Fruit fly (Drosophila melanogaster) whole organism, prepupa: ENCODE measurements around the gene CG8176.

Experiments used
- Blimp-1 ChIP-seq: fragments of 200-800 bp; sonication (Bioruptor generic); optimal IDR thresholded peaks from 3 replicates; lab custom pipeline; 2017; ENCODE audit warnings: missing biosample characterization, missing genetic modification characterization, mild to moderate bottlenecking, moderate library complexity, missing genetic modification reagents
- CG8319 ChIP-seq: fragments of 200-800 bp; sonication (Bioruptor generic); optimal IDR thresholded peaks from 3 replicates; lab custom pipeline; 2016; ENCODE audit warnings: missing biosample characterization, missing genetic modification characterization
- CG9139 ChIP-seq: fragments of 200-800 bp; sonication (Bioruptor generic); optimal IDR thresholded peaks from 3 replicates; lab custom pipeline; 2017; ENCODE audit warnings: missing biosample characterization, mild to moderate bottlenecking, missing genetic modification characterization
- Hr39 ChIP-seq: fragments of 200-800 bp; sonication (Bioruptor generic); optimal IDR thresholded peaks from 2 replicates; lab custom pipeline; 2016; ENCODE audit warnings: missing biosample characterization, missing genetic modification characterization
- Met ChIP-seq: fragments of 200-800 bp; sonication (Bioruptor generic); optimal IDR thresholded peaks from 3 replicates; lab custom pipeline; 2016; ENCODE audit warnings: missing biosample characterization, missing genetic modification characterization
- Sox102F ChIP-seq: fragments of 200-800 bp; sonication (Bioruptor generic); optimal IDR thresholded peaks from 2 replicates; lab custom pipeline; 2016; ENCODE audit warnings: missing biosample characterization, mild to moderate bottlenecking, missing genetic modification characterization
- cyc ChIP-seq: fragments of 200-800 bp; sonication (Bioruptor generic); optimal IDR thresholded peaks from 3 replicates; lab custom pipeline; 2016; ENCODE audit warnings: missing biosample characterization, missing genetic modification characterization
- dsx ChIP-seq: fragments of 200-800 bp; optimal IDR thresholded peaks from 3 replicates; lab custom pipeline; 2019; ENCODE audit warnings: missing biosample characterization, mild to moderate bottlenecking, missing genetic modification characterization, moderate library complexity; ENCODE audit not compliant: poor library complexity, severe bottlenecking
- eg ChIP-seq: fragments of 200-800 bp; sonication (Bioruptor generic); IDR thresholded peaks from 3 replicates; pipeline ENCODE4 v1.3.6; 2022; ENCODE audit warnings: missing biosample characterization, missing genetic modification characterization
- svp ChIP-seq: fragments of 200-800 bp; sonication (Bioruptor generic); peaks from one replicate; lab custom pipeline; 2016; ENCODE audit warnings: missing biosample characterization, missing genetic modification characterization

- no peak for TF ChIP-seq cyc (GFP tag; lab: Kevin White, UChicago)
- TF ChIP-seq svp (GFP tag; lab: Kevin White, UChicago), result no peak
- no peak for TF ChIP-seq dsx (GFP tag; lab: Kevin White, UChicago)
- no peak for TF ChIP-seq Hr39 (GFP tag; lab: Kevin White, UChicago)
- no peak for TF ChIP-seq Met
- TF ChIP-seq CG8319 (GFP tag; lab: Kevin White, UChicago), result no peak
- TF ChIP-seq CG9139 (GFP tag; lab: Kevin White, UChicago), result no peak
- no peak for TF ChIP-seq Blimp-1 (GFP tag; lab: Kevin White, UChicago)
- TF ChIP-seq Sox102F (GFP tag; lab: Kevin White, UChicago), result no peak
- no peak for TF ChIP-seq eg (GFP tag; lab: Robert Waterston, UW)
Measured at dm6 chr3R:9488493-9488892, 27.3 kb upstream of the CG8176 start.
